Worm (Caenorhabditis elegans) whole organism, L3 larva: ENCODE measurements around the gene hst-6.
A peak's percentile ranks its signal among the peaks of the same experiment; 100 is the strongest.

ENCODE experiments used
- R02D3.7 ChIP-seq: fragments of 150-350 bp; optimal IDR thresholded peaks from 2 replicates; lab custom pipeline; 2014; ENCODE audit warnings: missing biosample characterization, missing genetic modification characterization
- ZK546.5 ChIP-seq: sonication (generic microtip); optimal IDR thresholded peaks from 2 replicates; lab custom pipeline; 2017; ENCODE audit warnings: missing biosample characterization, missing genetic modification characterization
- aly-2 ChIP-seq: fragments of 150-350 bp; optimal IDR thresholded peaks from 2 replicates; lab custom pipeline; 2014; ENCODE audit warnings: missing biosample characterization, missing genetic modification characterization
- ama-1 ChIP-seq: fragments of 150-350 bp; optimal IDR thresholded peaks from 2 replicates; lab custom pipeline; 2018
- ceh-16 ChIP-seq: sonication (generic microtip); optimal IDR thresholded peaks from 2 replicates; lab custom pipeline; 2017; ENCODE audit warnings: missing biosample characterization, missing genetic modification characterization
- ceh-28 ChIP-seq: fragments of 150-350 bp; optimal IDR thresholded peaks from 2 replicates; lab custom pipeline; 2014; ENCODE audit warnings: missing biosample characterization, missing genetic modification reagents, missing genetic modification characterization
- ceh-82 ChIP-seq: fragments of 150-350 bp; optimal IDR thresholded peaks from 2 replicates; lab custom pipeline; 2014; ENCODE audit warnings: missing biosample characterization, missing genetic modification characterization
- ceh-9 ChIP-seq: sonication (generic microtip); optimal IDR thresholded peaks from 2 replicates; lab custom pipeline; 2018; ENCODE audit warnings: missing biosample characterization, missing genetic modification characterization
- daf-12 ChIP-seq: fragments of 150-350 bp; optimal IDR thresholded peaks from 2 replicates; lab custom pipeline; 2014; ENCODE audit warnings: missing biosample characterization, missing genetic modification reagents, missing genetic modification characterization
- egl-27 ChIP-seq: sonication (generic microtip); optimal IDR thresholded peaks from 4 replicates; lab custom pipeline; 2017; ENCODE audit warnings: missing biosample characterization, missing genetic modification reagents, missing genetic modification characterization
- egl-5 ChIP-seq: fragments of 150-350 bp; optimal IDR thresholded peaks from 2 replicates; lab custom pipeline; 2017; ENCODE audit warnings: missing biosample characterization, missing genetic modification reagents, missing genetic modification characterization, inconsistent platforms
- elt-1 ChIP-seq: fragments of 150-350 bp; optimal IDR thresholded peaks from 2 replicates; lab custom pipeline; 2014; ENCODE audit warnings: missing biosample characterization, missing genetic modification characterization
- elt-2 ChIP-seq: sonication (generic microtip); optimal IDR thresholded peaks from 2 replicates; lab custom pipeline; 2016; ENCODE audit warnings: missing genetic modification reagents, mild to moderate bottlenecking, missing genetic modification characterization, missing compliant biosample characterization
- elt-3 ChIP-seq, 3 experiments: fragments of 150-350 bp in 1 of 3; sonication (generic microtip) in 2 of 3; optimal IDR thresholded peaks; 2 replicates in 2 of 3; 4 replicates in 1 of 3; lab custom pipeline; 2014 to 2017; ENCODE audit warnings: missing biosample characterization in 3 of 3, missing genetic modification characterization in 3 of 3
- eor-1 ChIP-seq, 2 experiments: fragments of 150-350 bp; optimal IDR thresholded peaks; 2 replicates each; lab custom pipeline; 2014 to 2018; ENCODE audit warnings: missing biosample characterization in 2 of 2, missing genetic modification characterization in 2 of 2
- fkh-10 ChIP-seq: sonication (generic microtip); optimal IDR thresholded peaks from 2 replicates; lab custom pipeline; 2017; ENCODE audit warnings: missing biosample characterization, missing genetic modification reagents, missing genetic modification characterization
- hmg-11 ChIP-seq: sonication (generic microtip); optimal IDR thresholded peaks from 2 replicates; lab custom pipeline; 2016; ENCODE audit warnings: missing genetic modification characterization, missing compliant biosample characterization
- jun-1 ChIP-seq: fragments of 150-350 bp; optimal IDR thresholded peaks from 2 replicates; lab custom pipeline; 2014; ENCODE audit warnings: missing biosample characterization, missing genetic modification reagents, missing genetic modification characterization
- lsy-12 ChIP-seq: sonication (generic microtip); optimal IDR thresholded peaks from 2 replicates; lab custom pipeline; 2016; ENCODE audit warnings: mild to moderate bottlenecking, missing genetic modification characterization, missing compliant biosample characterization
- mdl-1 ChIP-seq: fragments of 150-350 bp; optimal IDR thresholded peaks from 2 replicates; lab custom pipeline; 2014; ENCODE audit warnings: missing biosample characterization, missing genetic modification characterization
- mml-1 ChIP-seq: fragments of 150-350 bp; sonication (generic microtip); optimal IDR thresholded peaks from 3 replicates; lab custom pipeline; 2014; ENCODE audit warnings: missing biosample characterization, missing genetic modification characterization
- nfya-1 ChIP-seq: sonication (generic microtip); optimal IDR thresholded peaks from 2 replicates; lab custom pipeline; 2017; ENCODE audit warnings: missing genetic modification characterization, mild to moderate bottlenecking, missing compliant biosample characterization, antibody characterized with exemption, moderate library complexity; ENCODE audit not compliant: insufficient read depth
- nhr-11 ChIP-seq: fragments of 150-350 bp; optimal IDR thresholded peaks from 2 replicates; lab custom pipeline; 2014; ENCODE audit warnings: missing biosample characterization, missing genetic modification characterization
- nhr-12 ChIP-seq: fragments of 150-350 bp; optimal IDR thresholded peaks from 2 replicates; lab custom pipeline; 2014; ENCODE audit warnings: missing biosample characterization, missing genetic modification characterization
- nhr-23 ChIP-seq: fragments of 150-350 bp; optimal IDR thresholded peaks from 2 replicates; lab custom pipeline; 2014; ENCODE audit warnings: missing biosample characterization, missing genetic modification reagents, missing genetic modification characterization
- nhr-25 ChIP-seq: sonication (generic microtip); optimal IDR thresholded peaks from 2 replicates; lab custom pipeline; 2017; ENCODE audit warnings: missing biosample characterization, missing genetic modification characterization
- nhr-28 ChIP-seq: fragments of 150-350 bp; optimal IDR thresholded peaks from 2 replicates; lab custom pipeline; 2014; ENCODE audit warnings: missing biosample characterization, missing genetic modification characterization
- nhr-43 ChIP-seq: sonication (generic microtip); optimal IDR thresholded peaks from 2 replicates; lab custom pipeline; 2016; ENCODE audit warnings: mild to moderate bottlenecking, missing genetic modification characterization, missing compliant biosample characterization; ENCODE audit not compliant: poor library complexity, severe bottlenecking
- nhr-67 ChIP-seq: fragments of 150-350 bp; optimal IDR thresholded peaks from 2 replicates; lab custom pipeline; 2014; ENCODE audit warnings: missing biosample characterization, missing genetic modification characterization
- nhr-77 ChIP-seq: fragments of 150-350 bp; optimal IDR thresholded peaks from 2 replicates; lab custom pipeline; 2014; ENCODE audit warnings: missing biosample characterization, missing genetic modification characterization
- pha-4 ChIP-seq: fragments of 150-350 bp; optimal IDR thresholded peaks from 2 replicates; lab custom pipeline; 2014; ENCODE audit warnings: missing biosample characterization, missing genetic modification reagents, missing genetic modification characterization
- pqm-1 ChIP-seq: fragments of 150-350 bp; optimal IDR thresholded peaks from 2 replicates; lab custom pipeline; 2017; ENCODE audit warnings: missing biosample characterization, missing genetic modification characterization, inconsistent platforms
- skn-1 ChIP-seq: fragments of 150-350 bp; optimal IDR thresholded peaks from 2 replicates; lab custom pipeline; 2014; ENCODE audit warnings: missing biosample characterization, missing genetic modification characterization
- tbx-2 ChIP-seq: sonication (generic microtip); optimal IDR thresholded peaks from 2 replicates; lab custom pipeline; 2016; ENCODE audit warnings: mild to moderate bottlenecking, missing genetic modification characterization, missing compliant biosample characterization
- unc-39 ChIP-seq: sonication (generic microtip); optimal IDR thresholded peaks from 4 replicates; lab custom pipeline; 2017; ENCODE audit warnings: missing biosample characterization, missing genetic modification characterization
- unc-62 ChIP-seq: fragments of 150-350 bp; sonication (generic microtip); optimal IDR thresholded peaks from 4 replicates; lab custom pipeline; 2014; ENCODE audit warnings: missing biosample characterization, missing genetic modification reagents, missing genetic modification characterization
- zag-1 ChIP-seq: fragments of 150-350 bp; optimal IDR thresholded peaks from 2 replicates; lab custom pipeline; 2014; ENCODE audit warnings: missing biosample characterization, missing genetic modification characterization
- ztf-11 ChIP-seq: fragments of 150-350 bp; optimal IDR thresholded peaks from 2 replicates; lab custom pipeline; 2014; ENCODE audit warnings: missing biosample characterization, missing genetic modification characterization
- ztf-4 ChIP-seq: fragments of 150-350 bp; optimal IDR thresholded peaks from 2 replicates; lab custom pipeline; 2014; ENCODE audit warnings: missing biosample characterization, missing genetic modification characterization

Gene hst-6

DNA sequence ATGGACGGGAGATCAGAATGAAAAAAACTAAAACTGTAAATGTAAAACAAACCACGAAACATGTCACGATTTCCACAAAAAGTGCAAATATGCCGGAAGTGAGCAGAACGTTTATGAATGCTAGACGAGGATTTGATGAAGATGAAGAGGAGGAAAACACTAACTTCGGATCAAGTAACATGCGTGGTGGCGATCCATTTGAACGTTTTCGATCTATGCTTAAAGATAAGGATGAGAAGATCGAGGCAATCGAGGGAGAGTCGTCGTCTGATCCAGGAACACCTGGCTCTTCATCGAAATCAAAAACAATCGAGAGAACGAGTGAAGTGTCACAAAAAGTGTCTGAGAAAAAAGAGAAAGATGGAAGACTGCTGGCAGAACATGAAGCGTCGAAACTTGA, 10.0 kb upstream of the hst-6 start:
- no peak for TF ChIP-seq ZK546.5 (tag; lab: Kevin White, UChicago)
- no peak for TF ChIP-seq pqm-1 (tag; lab: Kevin White, UChicago)
- TF ChIP-seq ceh-82 (tag; lab: Kevin White, UChicago) = no peak
- no peak for TF ChIP-seq ama-1 (lab: Kevin White, UChicago)
- no peak for TF ChIP-seq egl-5
- no peak for TF ChIP-seq ceh-16 (tag; lab: Kevin White, UChicago)
- no peak for TF ChIP-seq nhr-11 (tag; lab: Kevin White, UChicago)
- TF ChIP-seq hmg-11 = no peak
- TF ChIP-seq nhr-43 (tag; lab: Kevin White, UChicago) = no peak
- TF ChIP-seq elt-1 (tag; lab: Kevin White, UChicago) = no peak

DNA sequence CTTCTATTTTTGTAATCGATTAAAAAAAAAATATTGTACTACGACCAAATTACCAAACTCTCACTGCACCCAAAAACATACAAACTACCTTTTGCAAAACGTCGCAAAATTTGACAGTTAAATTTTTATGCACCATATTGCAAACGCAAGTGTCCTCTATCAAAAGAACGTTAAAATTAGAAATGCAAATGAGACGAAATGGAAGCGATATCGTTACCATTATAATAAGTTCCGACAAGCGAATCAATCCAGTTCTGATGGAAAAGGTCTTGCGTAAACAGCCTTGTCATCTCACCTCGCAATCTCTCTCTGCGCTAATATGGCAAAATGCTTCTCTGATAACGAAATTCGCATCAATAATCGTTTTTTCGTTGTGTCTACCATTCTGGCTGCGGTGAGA, 7.3 kb upstream of the hst-6 start:
- no peak for TF ChIP-seq egl-5
- no peak for TF ChIP-seq pqm-1 (tag; lab: Kevin White, UChicago)
- TF ChIP-seq elt-2 (tag; lab: Kevin White, UChicago) = peak; percentile 27
- no peak for TF ChIP-seq eor-1 (tag; optimal IDR thresholded peaks at IDR 0.05; lab: Kevin White, UChicago)
- TF ChIP-seq nhr-28 = no peak

DNA sequence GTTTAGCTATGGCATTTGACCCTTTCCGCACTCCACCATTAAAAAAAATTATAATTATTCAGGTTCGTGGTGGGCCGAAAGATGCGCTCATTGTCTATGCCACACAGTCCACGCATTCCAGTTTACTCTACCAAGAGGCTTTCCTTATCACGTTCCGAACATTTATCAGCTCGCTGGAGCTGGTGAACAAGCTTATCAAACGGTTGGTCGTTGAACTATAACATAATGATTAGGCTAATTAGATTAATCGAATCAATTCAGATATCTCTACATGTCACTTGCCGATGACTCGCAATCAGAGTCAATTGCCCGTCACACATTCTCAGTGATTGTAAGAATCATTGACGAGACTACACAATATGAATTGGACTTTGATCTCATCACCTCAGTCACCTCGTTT, 6.0 kb upstream of the hst-6 start:
- TF ChIP-seq ceh-82 (tag; lab: Kevin White, UChicago) (no peak), skn-1 (tag; lab: Kevin White, UChicago) (no peak), egl-27 (no peak), zag-1 (tag; lab: Kevin White, UChicago) (no peak), pqm-1 (tag; lab: Kevin White, UChicago) (peak; percentile 27), ceh-28 (tag; lab: Kevin White, UChicago) (no peak), nhr-12 (tag; lab: Kevin White, UChicago) (no peak), pha-4 (tag; lab: Kevin White, UChicago) (no peak), eor-1 (tag; optimal IDR thresholded peaks at IDR 0.05; lab: Kevin White, UChicago) (no peak), daf-12 (no peak), nhr-28 (no peak), nhr-25 (tag; lab: Kevin White, UChicago) (no peak), elt-2 (tag; lab: Kevin White, UChicago) (peak; percentile 79), nhr-67 (tag; lab: Kevin White, UChicago) (no peak), R02D3.7 (tag; lab: Kevin White, UChicago) (no peak)

DNA sequence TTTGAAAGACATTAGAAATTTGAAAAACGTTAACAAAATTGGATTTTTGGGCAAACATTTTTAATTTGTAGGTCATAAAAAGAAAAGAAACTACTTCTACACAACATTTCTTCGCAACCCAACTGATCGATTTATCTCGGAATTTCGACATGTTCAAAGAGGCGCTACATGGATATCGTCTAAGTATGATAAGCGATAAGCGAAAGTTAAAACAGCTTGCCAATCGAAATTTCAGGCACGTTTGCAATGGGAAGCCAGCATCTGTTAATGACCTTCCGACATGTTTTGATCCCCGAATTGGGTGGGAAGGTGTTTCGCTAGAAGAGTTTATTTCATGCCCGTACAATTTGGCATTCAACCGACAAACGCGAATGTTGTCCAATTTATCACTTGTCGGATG, 1.4 kb downstream of the hst-6 start:
- TF ChIP-seq unc-39 (tag; lab: Kevin White, UChicago) (no peak), unc-62 (GFP tag; lab: Kevin White, UChicago) (no peak), nhr-12 (tag; lab: Kevin White, UChicago) (no peak), ceh-82 (tag; lab: Kevin White, UChicago) (no peak), ztf-4 (tag; lab: Kevin White, UChicago) (no peak), elt-2 (tag; lab: Kevin White, UChicago) (no peak), elt-1 (tag; lab: Kevin White, UChicago) (no peak), nhr-43 (tag; lab: Kevin White, UChicago) (no peak), nhr-28 (no peak), nhr-77 (tag; lab: Kevin White, UChicago) (no peak), hmg-11 (no peak), egl-5 (no peak)

DNA sequence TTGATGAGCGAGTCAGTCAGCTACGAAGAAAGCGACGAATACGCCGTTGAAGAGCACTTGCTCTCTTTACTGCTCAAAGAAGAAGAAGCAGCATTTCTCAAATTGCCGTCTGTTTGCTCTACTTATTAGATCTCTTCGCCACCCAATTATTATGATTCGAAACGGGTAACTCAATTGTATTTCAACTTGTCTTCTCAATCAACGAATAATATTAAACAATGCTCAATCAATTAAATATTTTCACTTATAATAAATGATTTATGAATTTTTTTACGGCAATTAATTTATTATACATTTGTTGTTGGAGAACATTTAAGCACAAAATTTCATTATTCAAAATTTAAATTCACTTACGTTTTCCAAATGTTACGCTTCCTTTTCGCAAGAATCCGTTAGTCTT, 2.9 kb downstream of the hst-6 start:
- TF ChIP-seq lsy-12 (no peak), nhr-25 (tag; lab: Kevin White, UChicago) (no peak), aly-2 (tag; lab: Kevin White, UChicago) (no peak), ceh-9 (tag; lab: Kevin White, UChicago) (no peak), jun-1 (no peak), zag-1 (tag; lab: Kevin White, UChicago) (no peak), hmg-11 (no peak), pqm-1 (tag; lab: Kevin White, UChicago) (no peak), nfya-1 (tag; lab: Kevin White, UChicago) (no peak), tbx-2 (no peak), nhr-23 (tag; lab: Kevin White, UChicago) (no peak), ztf-4 (tag; lab: Kevin White, UChicago) (no peak), mdl-1 (tag; lab: Kevin White, UChicago) (no peak), nhr-43 (tag; lab: Kevin White, UChicago) (no peak), elt-3 (tag; optimal IDR thresholded peaks at IDR 0.05; lab: Kevin White, UChicago) (no peak), ztf-11 (no peak), fkh-10 (no peak), mml-1 (tag; lab: Kevin White, UChicago) (no peak), skn-1 (tag; lab: Kevin White, UChicago) (no peak)
